Fruit fly (Drosophila melanogaster): ENCODE results near the gene rsh.

- TF ChIP-seq psq (GFP tag; optimal IDR thresholded peaks at IDR 0.05) (no peak), Rel (GFP tag; optimal IDR thresholded peaks at IDR 0.05) (no peak), Rel (tag; optimal IDR thresholded peaks at IDR 0.05) (no peak), Myc (optimal IDR thresholded peaks at IDR 0.05) (no peak), Hnf4 (GFP tag; optimal IDR thresholded peaks at IDR 0.05) (no peak), usp (GFP tag; optimal IDR thresholded peaks at IDR 0.05) (no peak), fru (GFP tag; optimal IDR thresholded peaks at IDR 0.05) (no peak), Sp1 (GFP tag; optimal IDR thresholded peaks at IDR 0.05) (no peak), jim (GFP tag; optimal IDR thresholded peaks at IDR 0.05) (no peak), foxo (GFP tag; optimal IDR thresholded peaks at IDR 0.05) (no peak)
Observed at dm6 chrX:12939021-12939420, 49.4 kb upstream of the rsh start.
